Fruit fly (Drosophila melanogaster) whole organism, wandering third instar larva: ENCODE measurements around the gene mtd.

Experiments
- Rel ChIP-seq, 2 experiments: fragments of 200-800 bp; sonication (Bioruptor generic) in 1 of 2; optimal IDR thresholded peaks; 2 replicates in 1 of 2; 3 replicates in 1 of 2; lab custom pipeline; 2016 to 2019; ENCODE audit warnings: mild to moderate bottlenecking in 2 of 2, missing biosample characterization in 2 of 2, missing genetic modification characterization in 2 of 2, moderate library complexity in 1 of 2
- ey ChIP-seq: fragments of 200-800 bp; sonication (Bioruptor generic); optimal IDR thresholded peaks from 2 replicates; lab custom pipeline; 2016; ENCODE audit warnings: missing biosample characterization, missing genetic modification characterization
- pan ChIP-seq: fragments of >200 bp; optimal IDR thresholded peaks from 2 replicates; lab custom pipeline; 2017
- psq ChIP-seq: fragments of 200-800 bp; sonication (Bioruptor generic); optimal IDR thresholded peaks from 3 replicates; lab custom pipeline; 2017; ENCODE audit warnings: missing biosample characterization, mild to moderate bottlenecking, missing genetic modification characterization, moderate library complexity
- tai ChIP-seq: sonication (Bioruptor generic); optimal IDR thresholded peaks from 2 replicates; lab custom pipeline; 2016; ENCODE audit warnings: missing biosample characterization, missing genetic modification characterization

dm6 chr3R:5387564-5387963, 37.3 kb upstream of the mtd start, which contains the start of gene CG14668:
- TF ChIP-seq pan (lab: Kevin White, UChicago) (no peak), tai (GFP tag; lab: Kevin White, UChicago) (no peak), ey (GFP tag; lab: Kevin White, UChicago) (no peak), psq (GFP tag; lab: Kevin White, UChicago) (no peak), Rel (GFP tag; optimal IDR thresholded peaks at IDR 0.05; lab: Kevin White, UChicago) (no peak), Rel (tag; optimal IDR thresholded peaks at IDR 0.05; lab: Kevin White, UChicago) (no peak)
